Worm (Caenorhabditis elegans): ENCODE data around the gene abu-11.

The abu-11 gene

DNA sequence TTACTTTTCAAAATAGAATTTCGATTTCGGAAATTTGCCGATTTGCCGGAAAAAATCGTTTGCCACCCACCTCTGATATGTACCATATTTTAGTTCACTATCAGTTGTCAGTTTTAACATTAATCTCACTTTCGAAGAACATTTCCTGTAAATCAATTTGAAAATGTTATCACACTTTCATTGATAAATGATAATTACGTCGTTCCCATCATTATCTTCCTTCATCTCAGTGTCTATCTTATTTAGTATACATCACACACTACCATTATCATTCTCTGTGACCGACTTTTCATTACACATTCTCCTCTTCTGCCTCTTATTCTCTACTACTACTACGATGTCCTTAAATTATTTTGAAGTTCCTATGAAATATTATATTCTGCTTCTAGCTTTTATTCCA is 7.9 kb downstream of the abu-11 start, which contains the start of gene T01D1.8:
Gene T01D1.8 (plus strand): TSS at position 236 of the 400 bp plus-strand sequence.
- TF ChIP-seq elt-2 (tag; optimal IDR thresholded peaks at IDR 0.05) (peak; percentile 70), ceh-22 (tag; optimal IDR thresholded peaks at IDR 0.05) (no peak)

ce11 chrII:178993-179392 is 15.4 kb downstream of the abu-11 start, which contains the start of gene T01D1.4:
T01D1.4 (minus strand) TSS chrII:179093.
- no peak for TF ChIP-seq ceh-18 (tag; optimal IDR thresholded peaks at IDR 0.05)
- TF ChIP-seq unc-42 (tag; optimal IDR thresholded peaks at IDR 0.05): no peak
- TF ChIP-seq hlh-6 (tag; optimal IDR thresholded peaks at IDR 0.05): no peak
- no peak for TF ChIP-seq pros-1 (tag; optimal IDR thresholded peaks at IDR 0.05)

DNA sequence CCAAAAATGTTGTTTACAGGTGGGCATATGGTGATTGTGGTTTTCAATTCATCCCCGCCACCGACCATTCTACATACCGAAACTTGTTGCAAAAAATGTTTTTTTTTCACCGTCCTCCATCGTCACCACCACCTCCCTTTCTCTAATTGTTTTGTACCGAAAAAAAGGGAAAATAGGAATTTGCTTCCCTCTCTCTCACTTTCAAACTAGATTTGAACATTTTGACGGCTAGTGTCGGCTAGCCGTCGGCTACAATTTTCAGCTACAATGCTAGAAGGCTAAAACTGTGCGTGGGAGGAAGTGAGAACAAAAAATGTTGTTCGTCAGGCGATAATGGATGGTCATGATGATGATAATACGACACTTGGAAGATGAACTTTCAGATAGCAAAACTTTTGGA is 16.2 kb downstream of the abu-11 start:
- TF ChIP-seq ceh-34 (tag; optimal IDR thresholded peaks at IDR 0.05) (no peak), eyg-1 (tag; optimal IDR thresholded peaks at IDR 0.05) (no peak), C38D4.7 (GFP tag; optimal IDR thresholded peaks at IDR 0.05) (no peak), hlh-13 (GFP tag; optimal IDR thresholded peaks at IDR 0.05) (no peak), ceh-48 (tag; optimal IDR thresholded peaks at IDR 0.05) (no peak), fkh-10 (GFP tag; optimal IDR thresholded peaks at IDR 0.05) (no peak), ceh-2 (tag; optimal IDR thresholded peaks at IDR 0.05) (no peak), dve-1 (tag; optimal IDR thresholded peaks at IDR 0.05) (no peak), ceh-19 (GFP tag; optimal IDR thresholded peaks at IDR 0.05) (no peak), pqm-1 (tag; optimal IDR thresholded peaks at IDR 0.05) (no peak), ama-1 (optimal IDR thresholded peaks at IDR 0.05) (no peak)

ce11 chrII:176622-177021 is 17.7 kb downstream of the abu-11 start:
- TF ChIP-seq ceh-34 (tag; optimal IDR thresholded peaks at IDR 0.05): no peak
- no peak for TF ChIP-seq ceh-19 (GFP tag; optimal IDR thresholded peaks at IDR 0.05)
- TF ChIP-seq T23F11.4 (GFP tag; optimal IDR thresholded peaks at IDR 0.05): no peak
- no peak for TF ChIP-seq syd-9 (tag; optimal IDR thresholded peaks at IDR 0.05)
- no peak for TF ChIP-seq ceh-30 (tag; optimal IDR thresholded peaks at IDR 0.05)
- TF ChIP-seq nfya-1 (tag; optimal IDR thresholded peaks at IDR 0.05): no peak
- no peak for TF ChIP-seq lim-6 (tag; optimal IDR thresholded peaks at IDR 0.05)
- TF ChIP-seq ahr-1 (tag; optimal IDR thresholded peaks at IDR 0.05): no peak
- no peak for TF ChIP-seq ceh-45 (GFP tag; IDR thresholded peaks at IDR 0.05)
- TF ChIP-seq pha-2 (tag; optimal IDR thresholded peaks at IDR 0.05): no peak
- no peak for TF ChIP-seq ama-1 (optimal IDR thresholded peaks at IDR 0.05)
- TF ChIP-seq ceh-24 (tag; optimal IDR thresholded peaks at IDR 0.05): no peak
- TF ChIP-seq dve-1 (tag; optimal IDR thresholded peaks at IDR 0.05): no peak
- TF ChIP-seq hlh-13 (GFP tag; optimal IDR thresholded peaks at IDR 0.05): no peak
- TF ChIP-seq unc-3 (GFP tag; conservative IDR thresholded peaks at IDR 0.05): no peak
- TF ChIP-seq unc-3 (tag; optimal IDR thresholded peaks at IDR 0.05): no peak
- no peak for TF ChIP-seq ceh-14 (tag; optimal IDR thresholded peaks at IDR 0.05)

- no peak for TF ChIP-seq hlh-8 (tag; optimal IDR thresholded peaks at IDR 0.05)
- TF ChIP-seq fkh-6 (tag; optimal IDR thresholded peaks at IDR 0.05): no peak
- no peak for TF ChIP-seq nfya-1 (tag; optimal IDR thresholded peaks at IDR 0.05)
- TF ChIP-seq hlh-30 (tag; optimal IDR thresholded peaks at IDR 0.05; ENCODE audit: insufficient read depth): no peak
- TF ChIP-seq nhr-232 (tag; optimal IDR thresholded peaks at IDR 0.05): no peak
- TF ChIP-seq ceh-34 (tag; optimal IDR thresholded peaks at IDR 0.05): no peak
- no peak for TF ChIP-seq sox-2 (GFP tag; IDR thresholded peaks at IDR 0.05)
- TF ChIP-seq ceh-45 (GFP tag; IDR thresholded peaks at IDR 0.05): no peak
- TF ChIP-seq pat-9 (tag; optimal IDR thresholded peaks at IDR 0.05): no peak
These were observed 18.5 kb downstream of the abu-11 start, which contains the start of gene T01D1.3 for ce11 chrII:175868-176267. T01D1.3 (minus strand) TSS chrII:175968.

Measured in whole organism, late embryonic.